Worm (Caenorhabditis elegans): Measurements from ENCODE around the gene mpst-1.

The mpst-1 gene

ce11 chrV:11802508-11802907 is 24.4 kb downstream of the mpst-1 start:
- TF ChIP-seq K11D2.4 (GFP tag; IDR thresholded peaks at IDR 0.05) (peak; percentile 49; the same call in 1 of the 2 replicates), nhr-80 (tag; optimal IDR thresholded peaks at IDR 0.05) (peak; percentile 63), ceh-40 (GFP tag; IDR thresholded peaks at IDR 0.05) (no peak), F57A8.1 (GFP tag; optimal IDR thresholded peaks at IDR 0.05) (no peak), Y56A3A.18 (GFP tag; IDR thresholded peaks at IDR 0.05) (no peak), cebp-1 (GFP tag; IDR thresholded peaks at IDR 0.05) (no peak), cebp-1 (tag; optimal IDR thresholded peaks at IDR 0.05) (peak; percentile 28), die-1 (tag; optimal IDR thresholded peaks at IDR 0.05) (peak; percentile 51), zfh-2 (GFP tag; conservative IDR thresholded peaks at IDR 0.05) (no peak), somi-1 (GFP tag; optimal IDR thresholded peaks at IDR 0.05) (peak; percentile 95), F22D6.2 (tag; optimal IDR thresholded peaks at IDR 0.05) (peak; percentile 4), ztf-26 (tag; optimal IDR thresholded peaks at IDR 0.05) (peak; percentile 91), atf-7 (tag; optimal IDR thresholded peaks at IDR 0.05) (peak; percentile 59), C06A6.2 (GFP tag; conservative IDR thresholded peaks at IDR 0.05) (peak; percentile 60; the same call in 1 of the 2 replicates), dox-1 (GFP tag; IDR thresholded peaks at IDR 0.05) (no peak), let-607 (tag; optimal IDR thresholded peaks at IDR 0.05) (peak in 1 of 2 experiments; percentile 24), lin-40 (tag; optimal IDR thresholded peaks at IDR 0.05) (peak; percentile 76), tbp1 (GFP tag; optimal IDR thresholded peaks at IDR 0.05) (peak; percentile 15), lin-26 (GFP tag; IDR thresholded peaks at IDR 0.05) (peak; percentile 58; the same call in 1 of the 2 replicates), aptf-3 (GFP tag; IDR thresholded peaks at IDR 0.05) (no peak), him-1 (tag; optimal IDR thresholded peaks at IDR 0.05) (no peak), chd-7 (tag; optimal IDR thresholded peaks at IDR 0.05) (peak; percentile 37)

ce11 chrV:11801076-11801849 is 25.6 kb downstream of the mpst-1 start:
- TF ChIP-seq ztf-26 (tag; optimal IDR thresholded peaks at IDR 0.05), result peak; percentile 12
- TF ChIP-seq pha-4 (tag; optimal IDR thresholded peaks at IDR 0.05), result no peak
- TF ChIP-seq bed-1 (GFP tag; IDR thresholded peaks at IDR 0.05), result no peak
- TF ChIP-seq lin-40 (tag; optimal IDR thresholded peaks at IDR 0.05), result peak; percentile 21
- no peak for TF ChIP-seq cebp-1 (GFP tag; IDR thresholded peaks at IDR 0.05)
- TF ChIP-seq cebp-1 (tag; optimal IDR thresholded peaks at IDR 0.05), result peak; percentile 39

ce11 chrV:11800486-11800885 is 26.4 kb downstream of the mpst-1 start:
- no peak for TF ChIP-seq snpc-4 (GFP tag; optimal IDR thresholded peaks at IDR 0.05)
- TF ChIP-seq snpc-4 (tag; optimal IDR thresholded peaks at IDR 0.05), result no peak
- no peak for TF ChIP-seq him-1 (tag; optimal IDR thresholded peaks at IDR 0.05)
- no peak for TF ChIP-seq bed-2 (GFP tag; IDR thresholded peaks at IDR 0.05)

- TF ChIP-seq rpc-1 (optimal IDR thresholded peaks at IDR 0.05), result no peak
- no peak for TF ChIP-seq rpc-1 (tag; optimal IDR thresholded peaks at IDR 0.05)
- TF ChIP-seq Y56A3A.18 (GFP tag; IDR thresholded peaks at IDR 0.05), result no peak
- TF ChIP-seq pha-4 (tag; optimal IDR thresholded peaks at IDR 0.05), result no peak
- no peak for TF ChIP-seq F49E8.2 (tag; optimal IDR thresholded peaks at IDR 0.05; ENCODE audit: insufficient read depth)
- peak; percentile 80 for TF ChIP-seq lin-40 (tag; optimal IDR thresholded peaks at IDR 0.05)
- TF ChIP-seq ztf-26 (tag; optimal IDR thresholded peaks at IDR 0.05), result peak; percentile 91
- TF ChIP-seq hmg-20 (GFP tag; IDR thresholded peaks at IDR 0.05), result no peak
- TF ChIP-seq snpc-3.4 (tag; optimal IDR thresholded peaks at IDR 0.05), result no peak
- peak; percentile 18; the same call in 1 of the 2 replicates for TF ChIP-seq egl-44 (GFP tag; IDR thresholded peaks at IDR 0.05)
- no peak for TF ChIP-seq atf-7 (tag; optimal IDR thresholded peaks at IDR 0.05)
- no peak for TF ChIP-seq mes-4 (tag; optimal IDR thresholded peaks at IDR 0.05)
- no peak for TF ChIP-seq ztf-18 (tag; optimal IDR thresholded peaks at IDR 0.05)
- no peak for TF ChIP-seq zim-3 (tag; optimal IDR thresholded peaks at IDR 0.05)
- no peak for TF ChIP-seq nhr-179 (tag; optimal IDR thresholded peaks at IDR 0.05)
- peak; percentile 66 for TF ChIP-seq chd-7 (tag; optimal IDR thresholded peaks at IDR 0.05)
- no peak for TF ChIP-seq tbp1 (GFP tag; optimal IDR thresholded peaks at IDR 0.05)
- TF ChIP-seq cebp-1 (GFP tag; IDR thresholded peaks at IDR 0.05), result no peak
- peak; percentile 3 for TF ChIP-seq cebp-1 (tag; optimal IDR thresholded peaks at IDR 0.05)
- no peak for TF ChIP-seq athp-1 (tag; optimal IDR thresholded peaks at IDR 0.05)
- TF ChIP-seq F23B12.7 (tag; optimal IDR thresholded peaks at IDR 0.05; ENCODE audit: insufficient read depth), result no peak
- TF ChIP-seq sptf-2 (GFP tag; optimal IDR thresholded peaks at IDR 0.05), result no peak
- TF ChIP-seq snpc-1.3 (tag; optimal IDR thresholded peaks at IDR 0.05; ENCODE audit: insufficient read depth), result no peak
These were observed 27.5 kb downstream of the mpst-1 start for ce11 chrV:11799252-11799822.

All from whole organism, young adult.